Worm (Caenorhabditis elegans) whole organism, L3 larva: ENCODE results near the gene H03E18.2.
A peak's percentile ranks its signal among the peaks of the same experiment; 100 is the strongest.

Source experiments
- R02D3.7 ChIP-seq: fragments of 150-350 bp; optimal IDR thresholded peaks from 2 replicates; lab custom pipeline; 2014; ENCODE audit warnings: missing biosample characterization, missing genetic modification characterization
- ZK546.5 ChIP-seq: sonication (generic microtip); optimal IDR thresholded peaks from 2 replicates; lab custom pipeline; 2017; ENCODE audit warnings: missing biosample characterization, missing genetic modification characterization
- aly-2 ChIP-seq: fragments of 150-350 bp; optimal IDR thresholded peaks from 2 replicates; lab custom pipeline; 2014; ENCODE audit warnings: missing biosample characterization, missing genetic modification characterization
- ama-1 ChIP-seq: fragments of 150-350 bp; optimal IDR thresholded peaks from 2 replicates; lab custom pipeline; 2018
- ceh-16 ChIP-seq: sonication (generic microtip); optimal IDR thresholded peaks from 2 replicates; lab custom pipeline; 2017; ENCODE audit warnings: missing biosample characterization, missing genetic modification characterization
- ceh-28 ChIP-seq: fragments of 150-350 bp; optimal IDR thresholded peaks from 2 replicates; lab custom pipeline; 2014; ENCODE audit warnings: missing biosample characterization, missing genetic modification reagents, missing genetic modification characterization
- ceh-82 ChIP-seq: fragments of 150-350 bp; optimal IDR thresholded peaks from 2 replicates; lab custom pipeline; 2014; ENCODE audit warnings: missing biosample characterization, missing genetic modification characterization
- ceh-9 ChIP-seq: sonication (generic microtip); optimal IDR thresholded peaks from 2 replicates; lab custom pipeline; 2018; ENCODE audit warnings: missing biosample characterization, missing genetic modification characterization
- daf-12 ChIP-seq: fragments of 150-350 bp; optimal IDR thresholded peaks from 2 replicates; lab custom pipeline; 2014; ENCODE audit warnings: missing biosample characterization, missing genetic modification reagents, missing genetic modification characterization
- egl-27 ChIP-seq: sonication (generic microtip); optimal IDR thresholded peaks from 4 replicates; lab custom pipeline; 2017; ENCODE audit warnings: missing biosample characterization, missing genetic modification reagents, missing genetic modification characterization
- egl-5 ChIP-seq: fragments of 150-350 bp; optimal IDR thresholded peaks from 2 replicates; lab custom pipeline; 2017; ENCODE audit warnings: missing biosample characterization, missing genetic modification reagents, missing genetic modification characterization, inconsistent platforms
- elt-1 ChIP-seq: fragments of 150-350 bp; optimal IDR thresholded peaks from 2 replicates; lab custom pipeline; 2014; ENCODE audit warnings: missing biosample characterization, missing genetic modification characterization
- elt-2 ChIP-seq: sonication (generic microtip); optimal IDR thresholded peaks from 2 replicates; lab custom pipeline; 2016; ENCODE audit warnings: missing genetic modification reagents, mild to moderate bottlenecking, missing genetic modification characterization, missing compliant biosample characterization
- elt-3 ChIP-seq, 3 experiments: fragments of 150-350 bp in 1 of 3; sonication (generic microtip) in 2 of 3; optimal IDR thresholded peaks; 2 replicates in 2 of 3; 4 replicates in 1 of 3; lab custom pipeline; 2014 to 2017; ENCODE audit warnings: missing biosample characterization in 3 of 3, missing genetic modification characterization in 3 of 3
- eor-1 ChIP-seq, 2 experiments: fragments of 150-350 bp; optimal IDR thresholded peaks; 2 replicates each; lab custom pipeline; 2014 to 2018; ENCODE audit warnings: missing biosample characterization in 2 of 2, missing genetic modification characterization in 2 of 2
- fkh-10 ChIP-seq: sonication (generic microtip); optimal IDR thresholded peaks from 2 replicates; lab custom pipeline; 2017; ENCODE audit warnings: missing biosample characterization, missing genetic modification reagents, missing genetic modification characterization
- fkh-2 ChIP-seq: fragments of 150-350 bp; optimal IDR thresholded peaks from 2 replicates; lab custom pipeline; 2014; ENCODE audit warnings: missing biosample characterization, missing genetic modification reagents, missing genetic modification characterization
- fos-1 ChIP-seq: fragments of 150-350 bp; optimal IDR thresholded peaks from 2 replicates; lab custom pipeline; 2014; ENCODE audit warnings: missing biosample characterization, missing genetic modification characterization
- hmg-11 ChIP-seq: sonication (generic microtip); optimal IDR thresholded peaks from 2 replicates; lab custom pipeline; 2016; ENCODE audit warnings: missing genetic modification characterization, missing compliant biosample characterization
- jun-1 ChIP-seq: fragments of 150-350 bp; optimal IDR thresholded peaks from 2 replicates; lab custom pipeline; 2014; ENCODE audit warnings: missing biosample characterization, missing genetic modification reagents, missing genetic modification characterization
- lin-15B ChIP-seq: fragments of 150-350 bp; optimal IDR thresholded peaks from 2 replicates; lab custom pipeline; 2014; ENCODE audit warnings: missing biosample characterization, missing genetic modification characterization
- lin-39 ChIP-seq: fragments of 150-350 bp; optimal IDR thresholded peaks from 2 replicates; lab custom pipeline; 2018; ENCODE audit warnings: missing biosample characterization, missing genetic modification reagents, missing genetic modification characterization
- lsy-12 ChIP-seq: sonication (generic microtip); optimal IDR thresholded peaks from 2 replicates; lab custom pipeline; 2016; ENCODE audit warnings: mild to moderate bottlenecking, missing genetic modification characterization, missing compliant biosample characterization
- mdl-1 ChIP-seq: fragments of 150-350 bp; optimal IDR thresholded peaks from 2 replicates; lab custom pipeline; 2014; ENCODE audit warnings: missing biosample characterization, missing genetic modification characterization
- mml-1 ChIP-seq: fragments of 150-350 bp; sonication (generic microtip); optimal IDR thresholded peaks from 3 replicates; lab custom pipeline; 2014; ENCODE audit warnings: missing biosample characterization, missing genetic modification characterization
- nfya-1 ChIP-seq: sonication (generic microtip); optimal IDR thresholded peaks from 2 replicates; lab custom pipeline; 2017; ENCODE audit warnings: missing genetic modification characterization, mild to moderate bottlenecking, missing compliant biosample characterization, antibody characterized with exemption, moderate library complexity; ENCODE audit not compliant: insufficient read depth
- nhr-11 ChIP-seq: fragments of 150-350 bp; optimal IDR thresholded peaks from 2 replicates; lab custom pipeline; 2014; ENCODE audit warnings: missing biosample characterization, missing genetic modification characterization
- nhr-12 ChIP-seq: fragments of 150-350 bp; optimal IDR thresholded peaks from 2 replicates; lab custom pipeline; 2014; ENCODE audit warnings: missing biosample characterization, missing genetic modification characterization
- nhr-23 ChIP-seq: fragments of 150-350 bp; optimal IDR thresholded peaks from 2 replicates; lab custom pipeline; 2014; ENCODE audit warnings: missing biosample characterization, missing genetic modification reagents, missing genetic modification characterization
- nhr-237 ChIP-seq: fragments of 150-350 bp; optimal IDR thresholded peaks from 2 replicates; lab custom pipeline; 2014; ENCODE audit warnings: missing biosample characterization, missing genetic modification characterization
- nhr-25 ChIP-seq: sonication (generic microtip); optimal IDR thresholded peaks from 2 replicates; lab custom pipeline; 2017; ENCODE audit warnings: missing biosample characterization, missing genetic modification characterization
- nhr-28 ChIP-seq: fragments of 150-350 bp; optimal IDR thresholded peaks from 2 replicates; lab custom pipeline; 2014; ENCODE audit warnings: missing biosample characterization, missing genetic modification characterization
- nhr-43 ChIP-seq: sonication (generic microtip); optimal IDR thresholded peaks from 2 replicates; lab custom pipeline; 2016; ENCODE audit warnings: mild to moderate bottlenecking, missing genetic modification characterization, missing compliant biosample characterization; ENCODE audit not compliant: poor library complexity, severe bottlenecking
- nhr-67 ChIP-seq: fragments of 150-350 bp; optimal IDR thresholded peaks from 2 replicates; lab custom pipeline; 2014; ENCODE audit warnings: missing biosample characterization, missing genetic modification characterization
- nhr-76 ChIP-seq: fragments of 150-350 bp; sonication (generic microtip); optimal IDR thresholded peaks from 5 replicates; lab custom pipeline; 2014; ENCODE audit warnings: missing biosample characterization, missing genetic modification characterization
- nhr-77 ChIP-seq: fragments of 150-350 bp; optimal IDR thresholded peaks from 2 replicates; lab custom pipeline; 2014; ENCODE audit warnings: missing biosample characterization, missing genetic modification characterization
- pha-4 ChIP-seq: fragments of 150-350 bp; optimal IDR thresholded peaks from 2 replicates; lab custom pipeline; 2014; ENCODE audit warnings: missing biosample characterization, missing genetic modification reagents, missing genetic modification characterization
- pqm-1 ChIP-seq: fragments of 150-350 bp; optimal IDR thresholded peaks from 2 replicates; lab custom pipeline; 2017; ENCODE audit warnings: missing biosample characterization, missing genetic modification characterization, inconsistent platforms
- sea-2 ChIP-seq: fragments of 150-350 bp; sonication (generic microtip); optimal IDR thresholded peaks from 4 replicates; lab custom pipeline; 2014; ENCODE audit warnings: missing biosample characterization, missing genetic modification reagents, missing genetic modification characterization
- skn-1 ChIP-seq: fragments of 150-350 bp; optimal IDR thresholded peaks from 2 replicates; lab custom pipeline; 2014; ENCODE audit warnings: missing biosample characterization, missing genetic modification characterization
- tbx-2 ChIP-seq: sonication (generic microtip); optimal IDR thresholded peaks from 2 replicates; lab custom pipeline; 2016; ENCODE audit warnings: mild to moderate bottlenecking, missing genetic modification characterization, missing compliant biosample characterization
- unc-39 ChIP-seq: sonication (generic microtip); optimal IDR thresholded peaks from 4 replicates; lab custom pipeline; 2017; ENCODE audit warnings: missing biosample characterization, missing genetic modification characterization
- unc-62 ChIP-seq: fragments of 150-350 bp; sonication (generic microtip); optimal IDR thresholded peaks from 4 replicates; lab custom pipeline; 2014; ENCODE audit warnings: missing biosample characterization, missing genetic modification reagents, missing genetic modification characterization
- zag-1 ChIP-seq: fragments of 150-350 bp; optimal IDR thresholded peaks from 2 replicates; lab custom pipeline; 2014; ENCODE audit warnings: missing biosample characterization, missing genetic modification characterization
- ztf-11 ChIP-seq: fragments of 150-350 bp; optimal IDR thresholded peaks from 2 replicates; lab custom pipeline; 2014; ENCODE audit warnings: missing biosample characterization, missing genetic modification characterization
- ztf-4 ChIP-seq: fragments of 150-350 bp; optimal IDR thresholded peaks from 2 replicates; lab custom pipeline; 2014; ENCODE audit warnings: missing biosample characterization, missing genetic modification characterization

H03E18.2 gene

DNA sequence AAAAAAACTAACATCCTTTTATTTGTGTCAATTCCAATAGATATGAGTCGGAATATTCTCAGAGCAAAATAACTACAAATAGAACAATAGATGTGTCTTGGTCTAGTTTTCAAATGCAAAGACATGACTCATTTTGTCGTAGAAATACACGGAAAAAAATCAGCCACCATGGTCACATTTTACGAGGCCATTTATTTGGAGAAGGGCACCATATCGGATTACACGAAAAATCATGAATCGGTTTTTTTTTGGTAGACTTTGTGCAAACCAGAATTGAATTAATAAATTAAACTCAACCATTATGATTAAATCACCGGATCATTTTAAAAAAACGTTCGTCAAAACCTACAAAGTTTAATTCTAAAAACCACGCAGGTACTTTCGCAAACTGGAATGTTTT lies at the start of gene H03E18.2:
H03E18.2 (minus strand) TSS at position 101 of the 400 bp plus-strand sequence.
- TF ChIP-seq nhr-25 (tag; lab: Kevin White, UChicago) (no peak), tbx-2 (no peak), elt-2 (no peak), sea-2 (GFP tag; lab: Kevin White, UChicago) (no peak), lin-15B (tag; lab: Kevin White, UChicago) (no peak), nhr-43 (no peak), eor-1 (tag; optimal IDR thresholded peaks at IDR 0.05; lab: Kevin White, UChicago) (no peak), jun-1 (tag; lab: Kevin White, UChicago) (no peak), pha-4 (tag; lab: Kevin White, UChicago) (no peak), ceh-16 (tag; lab: Kevin White, UChicago) (no peak), fos-1 (no peak)
- TF ChIP-seq, all 47 proteins: peak for 0

DNA sequence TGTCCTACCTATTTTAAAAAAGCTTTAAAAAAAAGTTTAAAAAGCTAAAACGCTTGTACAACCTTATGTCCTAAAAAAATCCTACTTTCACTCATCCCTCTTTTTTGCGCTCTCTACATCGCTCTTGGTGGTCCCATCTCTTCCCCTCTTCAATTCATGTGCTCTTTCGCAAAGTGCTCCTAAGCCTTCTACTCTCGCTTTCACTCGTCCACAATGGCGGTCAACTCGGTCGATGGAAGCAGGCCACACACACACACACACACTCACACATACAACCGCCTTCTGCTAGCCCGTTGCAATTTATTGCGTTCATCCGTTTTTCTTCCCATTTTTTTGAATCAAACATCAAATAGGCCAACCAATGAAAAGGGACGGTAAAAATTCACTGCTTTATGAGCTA lies 48.9 kb upstream of the H03E18.2 start:
- TF ChIP-seq egl-5 (tag; lab: Kevin White, UChicago), result no peak
- TF ChIP-seq lin-39 (tag; lab: Kevin White, UChicago), result peak; percentile 33
- no peak for TF ChIP-seq lsy-12 (tag; lab: Kevin White, UChicago)
- no peak for TF ChIP-seq egl-27 (tag; lab: Kevin White, UChicago)
- no peak for TF ChIP-seq nhr-28
- TF ChIP-seq jun-1 (tag; lab: Kevin White, UChicago), result no peak
- no peak for TF ChIP-seq ztf-11 (tag; lab: Kevin White, UChicago)
- no peak for TF ChIP-seq nhr-12 (tag; lab: Kevin White, UChicago)
- TF ChIP-seq R02D3.7, result no peak
- no peak for TF ChIP-seq nhr-67 (tag; lab: Kevin White, UChicago)
- no peak for TF ChIP-seq ceh-28
- peak; percentile 47 for TF ChIP-seq nfya-1 (tag; lab: Kevin White, UChicago)
- no peak for TF ChIP-seq aly-2 (tag; lab: Kevin White, UChicago)
- TF ChIP-seq nhr-76 (tag; lab: Kevin White, UChicago), result no peak
- no peak for TF ChIP-seq unc-39 (tag; lab: Kevin White, UChicago)
- TF ChIP-seq eor-1 (tag; optimal IDR thresholded peaks at IDR 0.05; lab: Kevin White, UChicago), result no peak

DNA sequence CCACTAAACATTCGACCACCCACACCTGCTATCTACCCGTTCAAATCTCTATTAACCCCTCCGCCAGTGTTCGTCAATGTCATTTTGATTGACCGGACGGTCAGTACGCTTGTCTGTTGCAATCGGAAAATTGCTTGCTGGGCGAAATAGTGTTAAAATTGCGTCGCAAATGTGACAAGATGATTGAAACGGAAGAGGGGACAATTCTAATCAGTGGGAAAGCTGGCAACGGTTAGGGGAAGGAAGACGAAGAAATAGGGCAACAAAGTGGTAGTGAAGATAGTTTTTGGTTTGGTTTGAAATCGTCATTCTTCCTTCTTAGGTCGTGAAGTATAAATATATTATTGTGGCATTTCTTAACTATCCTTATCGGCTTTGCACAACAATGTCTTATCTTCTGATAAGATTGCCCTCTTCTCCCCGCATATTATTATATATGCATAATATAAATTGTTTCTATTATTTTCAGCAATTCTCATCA lies 48.2 kb upstream of the H03E18.2 start:
- TF ChIP-seq ZK546.5 (tag; lab: Kevin White, UChicago), result no peak
- TF ChIP-seq ama-1, result no peak
- peak; percentile 51 for TF ChIP-seq jun-1 (tag; lab: Kevin White, UChicago)
- TF ChIP-seq fkh-2, result no peak
- TF ChIP-seq aly-2 (tag; lab: Kevin White, UChicago), result no peak
- TF ChIP-seq pqm-1 (tag; lab: Kevin White, UChicago), result peak; percentile 31
- TF ChIP-seq nhr-76 (tag; lab: Kevin White, UChicago), result no peak
- no peak for TF ChIP-seq skn-1
- no peak for TF ChIP-seq elt-1 (tag; lab: Kevin White, UChicago)
- peak; percentile 48 for TF ChIP-seq nhr-23
- no peak for TF ChIP-seq tbx-2
- TF ChIP-seq nhr-77 (tag; lab: Kevin White, UChicago), result no peak
- no peak for TF ChIP-seq lin-39 (tag; lab: Kevin White, UChicago)
- TF ChIP-seq egl-27 (tag; lab: Kevin White, UChicago), result no peak
- TF ChIP-seq ceh-9 (tag; lab: Kevin White, UChicago), result no peak
- no peak for TF ChIP-seq pha-4 (tag; lab: Kevin White, UChicago)
- no peak for TF ChIP-seq fos-1
- no peak for TF ChIP-seq hmg-11 (tag; lab: Kevin White, UChicago)
- TF ChIP-seq R02D3.7, result no peak
- TF ChIP-seq nhr-12 (tag; lab: Kevin White, UChicago), result no peak
- TF ChIP-seq eor-1 (tag; optimal IDR thresholded peaks at IDR 0.05; lab: Kevin White, UChicago), result no peak
- TF ChIP-seq mdl-1 (tag; lab: Kevin White, UChicago), result no peak
- TF ChIP-seq fkh-10 (GFP tag; lab: Kevin White, UChicago), result no peak
- no peak for TF ChIP-seq nhr-28
- no peak for TF ChIP-seq daf-12
- TF ChIP-seq ceh-28, result no peak
- TF ChIP-seq nhr-43, result no peak
- TF ChIP-seq unc-62, result peak; percentile 7
- TF ChIP-seq nhr-237 (tag; lab: Kevin White, UChicago), result no peak
- no peak for TF ChIP-seq sea-2 (GFP tag; lab: Kevin White, UChicago)
- no peak for TF ChIP-seq lin-15B (tag; lab: Kevin White, UChicago)
- TF ChIP-seq mml-1 (tag; lab: Kevin White, UChicago), result no peak
- no peak for TF ChIP-seq ceh-82
- no peak for TF ChIP-seq nfya-1 (tag; lab: Kevin White, UChicago)
- TF ChIP-seq ztf-11 (tag; lab: Kevin White, UChicago), result no peak
- TF ChIP-seq elt-2, result peak; percentile 88
- TF ChIP-seq ztf-4 (tag; lab: Kevin White, UChicago), result no peak
- no peak for TF ChIP-seq elt-3 (tag; optimal IDR thresholded peaks at IDR 0.05; lab: Kevin White, UChicago)
- TF ChIP-seq nhr-25 (tag; lab: Kevin White, UChicago), result peak; percentile 28
- TF ChIP-seq zag-1 (tag; lab: Kevin White, UChicago), result no peak
- TF ChIP-seq nhr-67 (tag; lab: Kevin White, UChicago), result no peak
- TF ChIP-seq egl-5 (tag; lab: Kevin White, UChicago), result no peak
- no peak for TF ChIP-seq nhr-11 (tag; lab: Kevin White, UChicago)
